Fruit fly (Drosophila melanogaster) whole organism, wandering third instar larva: ENCODE results near the gene CG4009.
A peak's percentile ranks its signal among the peaks of the same experiment; 100 is the strongest.
"Not testable (repeated sequence)": the region's sequence is repeated elsewhere in the genome, so short reads cannot be mapped to it uniquely, and the experiment has no call there.

Source experiments
- Abd-B ChIP-seq: fragments of >200 bp; optimal IDR thresholded peaks from 2 replicates; lab custom pipeline; 2017; ENCODE audit warnings: missing biosample characterization, missing genetic modification characterization
- CG32264 ChIP-seq: fragments of 200-800 bp; sonication (Bioruptor generic); optimal IDR thresholded peaks from 2 replicates; lab custom pipeline; 2016; ENCODE audit warnings: missing biosample characterization, missing genetic modification characterization
- CG9705 ChIP-seq: fragments of 200-800 bp; sonication (Bioruptor generic); optimal IDR thresholded peaks from 2 replicates; lab custom pipeline; 2018; ENCODE audit warnings: missing biosample characterization, mild to moderate bottlenecking, missing genetic modification characterization
- CrebA ChIP-seq: fragments of 200-800 bp; sonication (Bioruptor generic); optimal IDR thresholded peaks from 2 replicates; lab custom pipeline; 2016; ENCODE audit warnings: missing biosample characterization, mild to moderate bottlenecking, missing genetic modification characterization, borderline replicate concordance
- Dfd ChIP-seq: fragments of >200 bp; optimal IDR thresholded peaks from 2 replicates; lab custom pipeline; 2017; ENCODE audit warnings: missing biosample characterization, missing genetic modification characterization
- Dif ChIP-seq: fragments of 200-275, 200-300 bp; sonication (Bioruptor generic); optimal IDR thresholded peaks from 2 replicates; lab custom pipeline; 2018; ENCODE audit warnings: missing biosample characterization, missing genetic modification characterization; ENCODE audit not compliant: partially characterized antibody
- GATAd ChIP-seq: sonication (Bioruptor generic); optimal IDR thresholded peaks from 2 replicates; lab custom pipeline; 2016; ENCODE audit warnings: missing biosample characterization, missing genetic modification characterization
- HLH106 ChIP-seq: fragments of 200-800 bp; optimal IDR thresholded peaks from 3 replicates; lab custom pipeline; 2019; ENCODE audit warnings: missing biosample characterization, mild to moderate bottlenecking, missing genetic modification characterization, moderate library complexity
- Hr78 ChIP-seq: fragments of >200 bp; optimal IDR thresholded peaks from 2 replicates; lab custom pipeline; 2017; ENCODE audit warnings: missing biosample characterization, missing genetic modification characterization
- Hr83 ChIP-seq: fragments of 200-300 bp; sonication (Bioruptor generic); optimal IDR thresholded peaks from 2 replicates; lab custom pipeline; 2016; ENCODE audit warnings: missing biosample characterization, mild to moderate bottlenecking, missing genetic modification characterization, moderate library complexity; ENCODE audit not compliant: poor library complexity, severe bottlenecking
- Jra ChIP-seq: sonication (Bioruptor generic); optimal IDR thresholded peaks from 2 replicates; lab custom pipeline; 2016; ENCODE audit warnings: missing biosample characterization, missing genetic modification characterization
- Mio ChIP-seq: sonication (Bioruptor generic); optimal IDR thresholded peaks from 2 replicates; lab custom pipeline; 2016; ENCODE audit warnings: missing biosample characterization, missing genetic modification characterization
- Myc ChIP-seq: fragments of >200 bp; optimal IDR thresholded peaks from 2 replicates; lab custom pipeline; 2017
- N ChIP-seq: fragments of >200 bp; optimal IDR thresholded peaks from 2 replicates; lab custom pipeline; 2018; ENCODE audit warnings: missing biosample characterization, missing external identifiers, missing genetic modification characterization
- OdsH ChIP-seq: fragments of 200-800 bp; sonication (Bioruptor generic); optimal IDR thresholded peaks from 2 replicates; lab custom pipeline; 2016; ENCODE audit warnings: missing biosample characterization, mild to moderate bottlenecking, missing genetic modification characterization
- Rel ChIP-seq, 2 experiments: fragments of 200-800 bp; sonication (Bioruptor generic) in 1 of 2; optimal IDR thresholded peaks; 2 replicates in 1 of 2; 3 replicates in 1 of 2; lab custom pipeline; 2016 to 2019; ENCODE audit warnings: mild to moderate bottlenecking in 2 of 2, missing biosample characterization in 2 of 2, missing genetic modification characterization in 2 of 2, moderate library complexity in 1 of 2
- Sp1 ChIP-seq: fragments of 200-800 bp; sonication (Bioruptor generic); optimal IDR thresholded peaks from 3 replicates; lab custom pipeline; 2019; ENCODE audit warnings: missing biosample characterization, mild to moderate bottlenecking, missing genetic modification characterization, moderate library complexity
- Vsx2 ChIP-seq: fragments of 200-300, 225-300 bp; sonication (Bioruptor generic); optimal IDR thresholded peaks from 2 replicates; lab custom pipeline; 2018; ENCODE audit warnings: missing biosample characterization, missing genetic modification characterization; ENCODE audit not compliant: partially characterized antibody
- br ChIP-seq: fragments of 200-800 bp; sonication (Bioruptor generic); optimal IDR thresholded peaks from 2 replicates; lab custom pipeline; 2016; ENCODE audit warnings: missing biosample characterization, missing genetic modification characterization
- brk ChIP-seq: fragments of 200-800 bp; sonication (Bioruptor generic); optimal IDR thresholded peaks from 2 replicates; lab custom pipeline; 2016; ENCODE audit warnings: missing biosample characterization, mild to moderate bottlenecking, missing genetic modification characterization
- dl ChIP-seq, 2 experiments: fragments of 175-275, 200-275 bp in 1 of 2; fragments of 200-275 bp in 1 of 2; sonication (Bioruptor generic); optimal IDR thresholded peaks; lab custom pipeline; 2018; ENCODE audit warnings: mild to moderate bottlenecking in 2 of 2, missing biosample characterization in 2 of 2, missing genetic modification characterization in 2 of 2, moderate library complexity in 2 of 2; ENCODE audit not compliant: partially characterized antibody in 2 of 2, insufficient read depth in 1 of 2
- dmrt93B ChIP-seq: fragments of 200-800 bp; sonication (Bioruptor generic); optimal IDR thresholded peaks from 2 replicates; lab custom pipeline; 2018; ENCODE audit warnings: missing biosample characterization, mild to moderate bottlenecking, missing genetic modification characterization
- dsf ChIP-seq: sonication (Bioruptor generic); optimal IDR thresholded peaks from 2 replicates; lab custom pipeline; 2016; ENCODE audit warnings: missing biosample characterization, missing genetic modification characterization, borderline replicate concordance
- ey ChIP-seq: fragments of 200-800 bp; sonication (Bioruptor generic); optimal IDR thresholded peaks from 2 replicates; lab custom pipeline; 2016; ENCODE audit warnings: missing biosample characterization, missing genetic modification characterization
- foxo ChIP-seq, 2 experiments: fragments of 200-800 bp; sonication (Bioruptor generic); optimal IDR thresholded peaks; 2 replicates in 1 of 2; 3 replicates in 1 of 2; lab custom pipeline; 2016 to 2017; ENCODE audit warnings: missing biosample characterization in 2 of 2, missing genetic modification characterization in 2 of 2
- fru ChIP-seq: fragments of 200-800 bp; sonication (Bioruptor generic); optimal IDR thresholded peaks from 3 replicates; lab custom pipeline; 2016; ENCODE audit warnings: missing biosample characterization, mild to moderate bottlenecking, missing genetic modification characterization
- h ChIP-seq: fragments of 200-800 bp; sonication (Bioruptor generic); optimal IDR thresholded peaks from 3 replicates; lab custom pipeline; 2016; ENCODE audit warnings: missing biosample characterization, mild to moderate bottlenecking, missing genetic modification characterization
- lola ChIP-seq: fragments of >200 bp; optimal IDR thresholded peaks from 2 replicates; lab custom pipeline; 2017; ENCODE audit warnings: missing biosample characterization, missing genetic modification characterization
- pan ChIP-seq: fragments of >200 bp; optimal IDR thresholded peaks from 2 replicates; lab custom pipeline; 2017
- psq ChIP-seq: fragments of 200-800 bp; sonication (Bioruptor generic); optimal IDR thresholded peaks from 3 replicates; lab custom pipeline; 2017; ENCODE audit warnings: missing biosample characterization, mild to moderate bottlenecking, missing genetic modification characterization, moderate library complexity
- rgr ChIP-seq: fragments of 200-800 bp; sonication (Bioruptor generic); optimal IDR thresholded peaks from 3 replicates; lab custom pipeline; 2016; ENCODE audit warnings: missing biosample characterization, mild to moderate bottlenecking, missing genetic modification characterization
- sage ChIP-seq: fragments of 200-800 bp; sonication (Bioruptor generic); optimal IDR thresholded peaks from 2 replicates; lab custom pipeline; 2016; ENCODE audit warnings: missing biosample characterization, mild to moderate bottlenecking, missing genetic modification characterization
- tai ChIP-seq: sonication (Bioruptor generic); optimal IDR thresholded peaks from 2 replicates; lab custom pipeline; 2016; ENCODE audit warnings: missing biosample characterization, missing genetic modification characterization
- usp ChIP-seq: fragments of >200 bp; optimal IDR thresholded peaks from 2 replicates; lab custom pipeline; 2017; ENCODE audit warnings: missing biosample characterization, missing genetic modification characterization
- woc ChIP-seq: sonication (Bioruptor generic); optimal IDR thresholded peaks from 2 replicates; lab custom pipeline; 2016; ENCODE audit warnings: missing biosample characterization, mild to moderate bottlenecking, missing genetic modification characterization

Gene CG4009

dm6 chr3R:17002218-17003110, 33.4 kb downstream of the CG4009 start, which contains the start of the genes Sf3a1 and Irc (continued):
- TF ChIP-seq usp (GFP tag; lab: Kevin White, UChicago) = no peak
- no peak for TF ChIP-seq Vsx2
- TF ChIP-seq sage (GFP tag; lab: Kevin White, UChicago) = no peak
- no peak for TF ChIP-seq pan
- no peak for TF ChIP-seq Sp1 (GFP tag; lab: Kevin White, UChicago)
- TF ChIP-seq ey = peak; percentile 13
- TF ChIP-seq dl (GFP tag; optimal IDR thresholded peaks at IDR 0.05; lab: Kevin White, UChicago; ENCODE audit: insufficient read depth in 1 of 2, partially characterized antibody in 2 of 2) = no peak
- peak; percentile 4 for TF ChIP-seq rgr (GFP tag; lab: Kevin White, UChicago)
- peak; percentile 37 for TF ChIP-seq Jra (GFP tag; lab: Kevin White, UChicago)
- no peak for TF ChIP-seq CG32264 (GFP tag; lab: Kevin White, UChicago)

dm6 chr3R:16996059-16996959, 39.5 kb downstream of the CG4009 start, which contains the start of the genes EMC2A and CG3534:
TSS of gene EMC2A (minus strand) at chr3R:16996071.
TSS of gene CG3534 (plus strand) at chr3R:16996446.
- TF ChIP-seq foxo (GFP tag; optimal IDR thresholded peaks at IDR 0.05; lab: Kevin White, UChicago) = peak in 1 of 2 experiments; percentile 59
- no peak for TF ChIP-seq Dfd (GFP tag; lab: Kevin White, UChicago)
- TF ChIP-seq Abd-B (GFP tag; lab: Kevin White, UChicago) = no peak
- no peak for TF ChIP-seq Hr78 (GFP tag; lab: Kevin White, UChicago)
- TF ChIP-seq ey = no peak
- TF ChIP-seq Dif (GFP tag; lab: Kevin White, UChicago) = no peak
- peak; percentile 49 for TF ChIP-seq Sp1 (GFP tag; lab: Kevin White, UChicago)
- no peak for TF ChIP-seq dmrt93B
- TF ChIP-seq GATAd (GFP tag; lab: Kevin White, UChicago) = no peak
- TF ChIP-seq Jra (GFP tag; lab: Kevin White, UChicago) = no peak
- TF ChIP-seq woc (GFP tag; lab: Kevin White, UChicago) = peak; percentile 39
- TF ChIP-seq Rel (GFP tag; optimal IDR thresholded peaks at IDR 0.05; lab: Kevin White, UChicago) = no peak
- no peak for TF ChIP-seq Rel (tag; optimal IDR thresholded peaks at IDR 0.05; lab: Kevin White, UChicago)
- no peak for TF ChIP-seq sage (GFP tag; lab: Kevin White, UChicago)
- TF ChIP-seq HLH106 = peak; percentile 52
- TF ChIP-seq CG9705 (GFP tag; lab: Kevin White, UChicago) = peak; percentile 14
- TF ChIP-seq fru (GFP tag; lab: Kevin White, UChicago) = peak; percentile 46
- TF ChIP-seq h (GFP tag; lab: Kevin White, UChicago) = peak; percentile 41
- TF ChIP-seq lola (GFP tag; lab: Kevin White, UChicago) = no peak
- TF ChIP-seq dl (GFP tag; optimal IDR thresholded peaks at IDR 0.05; lab: Kevin White, UChicago; ENCODE audit: insufficient read depth in 1 of 2, partially characterized antibody in 2 of 2) = no peak
- TF ChIP-seq OdsH (GFP tag; lab: Kevin White, UChicago) = no peak
- peak; percentile 20 for TF ChIP-seq CG32264 (GFP tag; lab: Kevin White, UChicago)
- no peak for TF ChIP-seq br (GFP tag; lab: Kevin White, UChicago)

- not testable (repeated sequence) for TF ChIP-seq br (GFP tag; lab: Kevin White, UChicago); Mio (GFP tag; lab: Kevin White, UChicago); Myc
These were observed 43.1 kb downstream of the CG4009 start, which contains the start of gene CG31274 for dm6 chr3R:16992716-16993115. TSS of gene CG31274 (plus strand) at chr3R:16993016.

DNA sequence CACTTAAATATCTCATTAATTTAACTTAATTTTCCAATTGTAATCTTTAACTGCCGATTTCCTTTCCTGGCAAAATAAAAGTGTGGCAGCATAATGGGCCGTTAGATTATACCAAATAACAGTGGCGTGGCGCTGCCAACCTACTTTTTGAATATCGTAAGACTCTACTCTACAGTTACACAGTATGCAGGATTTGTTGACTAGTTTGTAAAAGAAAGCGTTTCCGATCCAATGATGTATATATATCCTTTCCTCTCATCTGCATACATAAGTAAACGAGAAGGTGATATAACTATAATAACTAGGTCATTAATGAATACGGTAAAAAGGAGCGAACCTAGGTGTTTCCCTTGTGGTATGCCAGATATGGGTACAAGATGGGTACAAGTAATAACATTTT, 44.1 kb downstream of the CG4009 start, which contains the start of gene EMC2B:
EMC2B (minus strand) TSS at position 98 of the 400 bp plus-strand sequence.
- TF ChIP-seq dl (GFP tag; optimal IDR thresholded peaks at IDR 0.05; lab: Kevin White, UChicago; ENCODE audit: insufficient read depth in 1 of 2, partially characterized antibody in 2 of 2) (no peak), psq (GFP tag; lab: Kevin White, UChicago) (no peak), rgr (GFP tag; lab: Kevin White, UChicago) (peak; percentile 46), sage (GFP tag; lab: Kevin White, UChicago) (no peak), GATAd (GFP tag; lab: Kevin White, UChicago) (no peak), dsf (GFP tag; lab: Kevin White, UChicago) (no peak), Hr83 (peak; percentile 84), Hr78 (GFP tag; lab: Kevin White, UChicago) (no peak), Mio (GFP tag; lab: Kevin White, UChicago) (peak; percentile 8), lola (GFP tag; lab: Kevin White, UChicago) (no peak), CG9705 (GFP tag; lab: Kevin White, UChicago) (peak; percentile 24), Myc (peak; percentile 61), CrebA (no peak), CG32264 (GFP tag; lab: Kevin White, UChicago) (peak; percentile 54), Dif (GFP tag; lab: Kevin White, UChicago) (no peak), pan (no peak), ey (peak; percentile 21), br (GFP tag; lab: Kevin White, UChicago) (peak; percentile 59), Dfd (GFP tag; lab: Kevin White, UChicago) (no peak), h (GFP tag; lab: Kevin White, UChicago) (peak; percentile 53), Sp1 (GFP tag; lab: Kevin White, UChicago) (peak; percentile 16), HLH106 (peak; percentile 56), usp (GFP tag; lab: Kevin White, UChicago) (no peak), N (no peak), brk (GFP tag; lab: Kevin White, UChicago) (no peak), tai (GFP tag; lab: Kevin White, UChicago) (no peak)
